Worm (Caenorhabditis elegans): ENCODE measurements around the gene nhr-255.

Gene nhr-255

DNA sequence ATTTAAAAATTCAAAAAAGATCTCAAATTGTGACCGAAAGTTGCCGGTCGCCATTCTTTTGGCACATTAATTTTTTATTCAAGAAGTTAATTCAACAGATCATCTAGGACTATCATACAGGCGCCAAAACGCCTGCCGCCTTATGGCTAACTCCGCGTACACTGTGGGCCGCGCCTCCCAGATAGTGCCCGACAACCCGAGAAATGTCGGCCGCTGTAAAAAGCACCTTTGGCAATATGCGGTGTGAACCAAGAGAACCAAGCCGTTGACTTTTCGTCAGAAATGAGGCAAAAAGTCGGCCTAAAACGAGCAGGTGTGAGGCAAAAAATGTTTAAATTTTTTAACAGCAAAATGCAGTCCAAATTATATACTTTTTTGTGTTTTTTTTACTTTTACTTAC is 16.8 kb downstream of the nhr-255 start:
- TF ChIP-seq pax-3 (tag; optimal IDR thresholded peaks at IDR 0.05) (no peak), nhr-90 (tag; optimal IDR thresholded peaks at IDR 0.05; ENCODE audit: poor library complexity) (no peak), nhr-237 (tag; optimal IDR thresholded peaks at IDR 0.05) (no peak), fos-1 (tag; optimal IDR thresholded peaks at IDR 0.05) (no peak), snpc-4 (tag; optimal IDR thresholded peaks at IDR 0.05) (peak; percentile 25), zag-1 (tag; optimal IDR thresholded peaks at IDR 0.05) (no peak), mep-1 (tag; optimal IDR thresholded peaks at IDR 0.05) (no peak), tbx-2 (tag; optimal IDR thresholded peaks at IDR 0.05) (no peak)

DNA sequence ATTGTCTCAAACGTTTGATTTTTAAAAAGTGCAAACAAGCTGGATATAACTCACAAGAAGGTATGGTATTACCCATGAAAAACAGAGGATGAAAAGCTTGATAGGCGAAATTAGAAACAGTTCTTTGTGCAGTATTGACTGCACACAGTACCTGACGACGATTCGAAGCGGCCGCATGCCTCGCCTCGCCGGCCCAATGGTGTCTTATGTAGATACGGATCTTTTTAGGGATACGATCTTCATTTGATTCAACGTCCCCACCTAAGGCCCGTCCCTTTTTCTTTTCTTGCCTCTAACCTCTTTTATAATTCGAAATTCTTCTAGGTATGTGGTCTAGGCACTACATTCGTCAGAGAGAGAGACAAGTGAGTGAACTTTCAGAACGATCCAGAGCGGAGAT is 23.7 kb downstream of the nhr-255 start, which contains the start of gene bus-17:
TSS of gene bus-17 (minus strand) at position 208 of the 400 bp plus-strand sequence.
- no peak for TF ChIP-seq fkh-4 (tag; optimal IDR thresholded peaks at IDR 0.05; ENCODE audit: borderline replicate concordance)
- TF ChIP-seq nhr-237 (tag; optimal IDR thresholded peaks at IDR 0.05) = no peak
- TF ChIP-seq efl-1 (optimal IDR thresholded peaks at IDR 0.05) = no peak
- TF ChIP-seq efl-1 (GFP tag; optimal IDR thresholded peaks at IDR 0.05 in 1 of 2) = peak in 1 of 2 experiments; percentile 4
- no peak for TF ChIP-seq ceh-63 (GFP tag; optimal IDR thresholded peaks at IDR 0.05)
- TF ChIP-seq pag-3 (tag; optimal IDR thresholded peaks at IDR 0.05; ENCODE audit: borderline replicate concordance, insufficient read depth) = no peak
- no peak for TF ChIP-seq nhr-77 (tag; optimal IDR thresholded peaks at IDR 0.05)
- peak; percentile 56 for TF ChIP-seq nhr-85 (tag)
- TF ChIP-seq unc-62 (GFP tag; optimal IDR thresholded peaks at IDR 0.05) = no peak
- no peak for TF ChIP-seq fos-1 (tag; optimal IDR thresholded peaks at IDR 0.05)
- no peak for TF ChIP-seq nhr-11 (tag; optimal IDR thresholded peaks at IDR 0.05)
- TF ChIP-seq tlp-1 (tag; optimal IDR thresholded peaks at IDR 0.05) = no peak

DNA sequence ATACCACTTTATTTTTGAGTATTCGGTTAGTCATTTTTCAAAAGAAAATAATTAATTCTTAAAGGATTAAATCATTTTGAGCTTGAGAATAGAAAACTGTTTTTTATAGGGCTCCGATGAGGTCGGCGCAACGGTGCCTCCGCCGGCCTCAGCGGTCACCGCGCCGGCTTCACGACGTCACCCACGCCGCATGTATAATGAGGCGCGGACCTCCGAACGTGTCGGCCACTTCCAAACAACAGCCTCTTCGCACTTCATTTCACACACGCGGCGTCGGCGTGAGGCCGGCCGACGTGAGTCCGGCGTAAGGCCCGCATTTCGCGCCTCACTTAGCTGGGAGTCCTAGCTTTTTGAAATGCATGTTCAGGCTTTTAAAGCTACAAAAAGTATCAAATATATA is 24.5 kb downstream of the nhr-255 start:
- TF ChIP-seq F16B12.6 (tag; optimal IDR thresholded peaks at IDR 0.05) (no peak), snpc-4 (tag; optimal IDR thresholded peaks at IDR 0.05) (peak; percentile 36)

DNA sequence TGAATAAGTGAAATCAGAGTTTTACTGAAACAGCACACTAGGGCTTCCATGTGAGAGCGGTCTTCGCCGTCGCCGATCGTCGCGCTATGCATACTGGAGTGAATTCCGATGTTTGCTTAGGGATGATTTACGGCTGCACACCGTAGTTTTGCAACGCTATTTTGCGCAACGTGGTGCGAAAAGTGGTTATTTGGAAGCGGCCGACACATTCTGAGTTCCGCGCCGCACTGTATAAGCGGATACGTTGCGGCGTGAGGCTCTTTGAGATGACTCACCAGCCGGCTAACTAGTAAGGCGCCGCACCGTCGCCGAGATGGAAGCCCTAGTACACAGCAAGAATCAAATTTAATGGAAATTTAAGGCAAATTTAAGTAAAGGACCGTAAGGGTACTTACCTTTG is 26.1 kb downstream of the nhr-255 start:
- TF ChIP-seq unc-86 (tag; optimal IDR thresholded peaks at IDR 0.05) (no peak), snpc-4 (tag; optimal IDR thresholded peaks at IDR 0.05) (peak; percentile 20)

DNA sequence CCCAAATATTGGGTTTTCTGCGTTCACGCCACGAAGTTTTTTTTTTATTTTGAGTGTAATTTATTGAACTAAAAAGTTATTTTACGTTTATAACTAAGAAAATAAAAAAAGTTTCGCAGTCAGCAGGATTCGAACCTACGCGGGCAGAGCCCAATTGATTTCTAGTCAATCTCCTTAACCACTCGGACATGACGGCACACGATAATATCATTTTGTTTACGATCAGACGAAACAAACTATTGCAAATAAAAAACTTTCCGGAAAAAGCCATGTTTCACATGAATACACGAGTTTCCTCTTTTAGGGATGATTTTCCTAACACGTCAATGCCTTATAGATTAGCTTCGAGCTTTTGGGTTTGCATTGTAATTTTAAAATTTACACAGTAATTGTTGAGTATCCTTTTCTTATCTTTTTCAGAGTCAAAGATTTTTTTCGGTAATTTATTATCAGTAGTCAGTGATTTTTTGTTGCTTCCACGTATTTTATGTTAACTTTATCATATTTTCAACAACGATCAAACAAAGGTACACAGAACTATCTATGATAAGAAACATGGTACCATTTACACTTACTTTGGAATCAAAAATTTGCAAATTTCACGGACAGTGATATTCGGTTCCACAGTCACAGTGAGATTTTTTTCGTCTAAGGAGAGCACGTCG is 27.6 kb downstream of the nhr-255 start:
- TF ChIP-seq mab-9 (GFP tag; IDR thresholded peaks at IDR 0.05) = no peak
- TF ChIP-seq C04F5.9 (tag; optimal IDR thresholded peaks at IDR 0.05) = no peak
- no peak for TF ChIP-seq irx-1 (tag; optimal IDR thresholded peaks at IDR 0.05)
- no peak for TF ChIP-seq isw-1 (GFP tag; IDR thresholded peaks at IDR 0.05)
- peak; percentile 67 for TF ChIP-seq elt-2 (tag; optimal IDR thresholded peaks at IDR 0.05)

DNA sequence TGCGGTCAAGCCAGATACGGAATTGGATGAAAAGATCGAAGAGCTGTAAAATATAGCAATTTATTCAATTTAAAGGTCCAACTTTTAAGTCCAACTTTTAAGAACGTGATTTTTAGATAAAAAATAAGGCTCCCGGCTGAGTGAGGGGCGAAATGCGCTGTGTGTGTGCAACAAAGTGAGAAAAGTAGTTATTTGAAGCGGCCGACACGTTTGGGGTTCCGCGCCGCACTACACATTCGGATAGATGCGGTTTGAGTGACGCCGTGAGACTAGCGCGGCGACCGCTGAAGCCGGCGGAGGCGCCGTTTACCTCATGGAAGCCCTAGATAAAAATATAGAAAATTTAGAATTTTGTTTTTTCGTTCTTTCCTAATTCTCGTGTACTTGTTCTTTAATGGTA is 28.4 kb downstream of the nhr-255 start:
- TF ChIP-seq snpc-4 (tag; optimal IDR thresholded peaks at IDR 0.05) (peak; percentile 36), nhr-20 (tag; optimal IDR thresholded peaks at IDR 0.05) (no peak), efl-1 (optimal IDR thresholded peaks at IDR 0.05) (no peak), efl-1 (GFP tag; optimal IDR thresholded peaks at IDR 0.05 in 1 of 2) (no peak)

DNA sequence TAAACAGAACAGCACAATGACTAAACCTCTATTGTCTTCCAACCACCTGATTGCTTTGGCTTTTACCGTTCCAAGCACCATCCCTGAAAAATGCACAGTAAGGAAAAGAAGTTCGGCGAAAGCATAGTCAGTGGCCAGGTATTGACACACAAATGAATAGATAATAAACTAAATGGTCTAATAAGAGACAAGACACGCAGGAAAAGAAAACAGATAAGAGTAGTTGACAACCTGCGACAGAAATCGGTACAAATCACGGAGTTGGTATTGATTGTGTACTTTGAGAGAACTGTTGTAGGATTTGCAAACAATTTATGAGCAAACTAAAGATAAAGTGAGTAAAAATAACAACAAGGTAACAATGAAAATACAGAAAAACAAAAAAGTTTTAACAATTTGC is 29.0 kb downstream of the nhr-255 start, which contains the start of gene Y7A5A.1:
TSS of gene Y7A5A.1 (minus strand) at position 83 of the 400 bp plus-strand sequence.
- TF ChIP-seq elt-2 (tag; optimal IDR thresholded peaks at IDR 0.05) (peak; percentile 26), alr-1 (tag; optimal IDR thresholded peaks at IDR 0.05; ENCODE audit: borderline replicate concordance) (no peak), F16B12.6 (tag; optimal IDR thresholded peaks at IDR 0.05) (no peak), blmp-1 (tag; optimal IDR thresholded peaks at IDR 0.05) (peak; percentile 1), snu-23 (GFP tag; optimal IDR thresholded peaks at IDR 0.05) (no peak)

All from whole organism, L1 larva.